Worm (Caenorhabditis elegans) whole organism, L4 larva: ENCODE measurements around the gene srg-61.

Experiments used
- F37D6.2 ChIP-seq: sonication (generic microtip); optimal IDR thresholded peaks from 2 replicates; lab custom pipeline; 2016; ENCODE audit warnings: mild to moderate bottlenecking, missing genetic modification characterization, missing compliant biosample characterization
- F44E2.7 ChIP-seq: fragments of 200-800 bp; sonication (Bioruptor generic); IDR thresholded peaks from 2 replicates; pipeline ENCODE4 v2.1.2; 2022; ENCODE audit warnings: missing genetic modification characterization, missing compliant biosample characterization
- F49E8.2 ChIP-seq: sonication (generic microtip); optimal IDR thresholded peaks from 2 replicates; lab custom pipeline; 2016; ENCODE audit warnings: missing compliant biosample characterization, mild to moderate bottlenecking, missing genetic modification characterization, borderline replicate concordance
- ZK546.5 ChIP-seq, 2 experiments: sonication (generic microtip); optimal IDR thresholded peaks; 2 replicates each; lab custom pipeline; 2017; ENCODE audit warnings: missing biosample characterization in 2 of 2, missing genetic modification characterization in 2 of 2
- aha-1 ChIP-seq: fragments of 150-350 bp; peaks from one replicate; lab custom pipeline; 2014; ENCODE audit warnings: missing biosample characterization, missing genetic modification characterization
- arid-1 ChIP-seq: fragments of 200-800 bp; sonication (Bioruptor generic); conservative IDR thresholded peaks from 2 replicates; pipeline ENCODE4 v1.3.6; 2022; ENCODE audit warnings: missing genetic modification reagents, missing genetic modification characterization, missing compliant biosample characterization
- ceh-28 ChIP-seq: fragments of 150-350 bp; optimal IDR thresholded peaks from 2 replicates; lab custom pipeline; 2014; ENCODE audit warnings: missing biosample characterization, missing genetic modification reagents, missing genetic modification characterization
- cey-2 ChIP-seq: sonication (generic microtip); optimal IDR thresholded peaks from 3 replicates; lab custom pipeline; 2017; ENCODE audit warnings: missing genetic modification characterization, mild to moderate bottlenecking, missing compliant biosample characterization, antibody characterized with exemption, borderline replicate concordance; ENCODE audit not compliant: insufficient read depth
- ctbp-1 ChIP-seq: fragments of 200-800 bp; sonication (Bioruptor generic); IDR thresholded peaks from 2 replicates; pipeline ENCODE4 v1.3.6; 2022; ENCODE audit warnings: missing genetic modification reagents, missing genetic modification characterization, missing compliant biosample characterization
- daf-16 ChIP-seq, 3 experiments: sonication (generic microtip); optimal IDR thresholded peaks; 2 replicates each; lab custom pipeline; 2016 to 2017; ENCODE audit warnings: missing genetic modification characterization in 3 of 3, missing genetic modification reagents in 3 of 3, mild to moderate bottlenecking in 2 of 3, missing compliant biosample characterization in 2 of 3, missing biosample characterization in 1 of 3, moderate library complexity in 1 of 3
- daf-8 ChIP-seq: fragments of 200-800 bp; sonication (Bioruptor generic); IDR thresholded peaks from 2 replicates; pipeline ENCODE4 v1.3.6; 2022; ENCODE audit warnings: missing genetic modification characterization, missing compliant biosample characterization
- dmd-6 ChIP-seq: fragments of 200-800 bp; sonication (Bioruptor generic); IDR thresholded peaks from 2 replicates; pipeline ENCODE4 v1.3.6; 2022; ENCODE audit warnings: missing genetic modification reagents, missing genetic modification characterization, missing compliant biosample characterization
- dpl-1 ChIP-seq: fragments of 150-350 bp; optimal IDR thresholded peaks from 2 replicates; lab custom pipeline; 2014; ENCODE audit warnings: missing biosample characterization, missing genetic modification reagents, missing genetic modification characterization
- dve-1 ChIP-seq: sonication (generic microtip); optimal IDR thresholded peaks from 2 replicates; lab custom pipeline; 2017; ENCODE audit warnings: antibody characterized with exemption, mild to moderate bottlenecking, missing genetic modification characterization, missing compliant biosample characterization; ENCODE audit not compliant: insufficient read depth
- egl-43 ChIP-seq: fragments of 200-800 bp; sonication (Bioruptor generic); IDR thresholded peaks from 2 replicates; pipeline ENCODE4 v1.3.6; 2022; ENCODE audit warnings: missing genetic modification reagents, missing genetic modification characterization, missing compliant biosample characterization
- hlh-11 ChIP-seq: fragments of 200-800 bp; sonication (Bioruptor generic); optimal IDR thresholded peaks from 2 replicates; lab custom pipeline; 2018; ENCODE audit warnings: mild to moderate bottlenecking, missing genetic modification characterization, missing compliant biosample characterization
- hlh-30 ChIP-seq: sonication (generic microtip); optimal IDR thresholded peaks from 2 replicates; lab custom pipeline; 2017; ENCODE audit warnings: antibody characterized with exemption, mild to moderate bottlenecking, missing genetic modification characterization, missing compliant biosample characterization; ENCODE audit not compliant: insufficient read depth
- hmg-1.1 ChIP-seq: fragments of 200-800 bp; sonication (Bioruptor generic); IDR thresholded peaks from 2 replicates; pipeline ENCODE4 v1.3.6; 2022; ENCODE audit warnings: missing genetic modification reagents, missing genetic modification characterization, missing compliant biosample characterization
- lim-7 ChIP-seq: fragments of 200-800 bp; sonication (Bioruptor generic); IDR thresholded peaks from 2 replicates; pipeline ENCODE4 v1.3.6; 2022; ENCODE audit warnings: missing genetic modification characterization, missing compliant biosample characterization
- lin-29 ChIP-seq: fragments of 200-800 bp; sonication (Bioruptor generic); IDR thresholded peaks from 2 replicates; pipeline ENCODE4 v1.3.6; 2022; ENCODE audit warnings: missing genetic modification reagents, missing genetic modification characterization, missing compliant biosample characterization
- lin-38 ChIP-seq: fragments of 200-800 bp; sonication (Bioruptor generic); IDR thresholded peaks from 2 replicates; pipeline ENCODE4 v1.3.6; 2022; ENCODE audit warnings: missing genetic modification reagents, missing genetic modification characterization, missing compliant biosample characterization
- lin-39 ChIP-seq: fragments of 150-350 bp; optimal IDR thresholded peaks from 2 replicates; lab custom pipeline; 2014; ENCODE audit warnings: missing biosample characterization, missing genetic modification reagents, missing genetic modification characterization
- lsy-2 ChIP-seq, 2 experiments: fragments of 150-350 bp in 1 of 2; sonication (generic microtip) in 1 of 2; optimal IDR thresholded peaks; 2 replicates each; lab custom pipeline; 2014 to 2017; ENCODE audit warnings: missing biosample characterization in 2 of 2, missing genetic modification characterization in 2 of 2
- madf-5 ChIP-seq, 2 experiments: fragments of 200-800 bp; sonication (Bioruptor generic); IDR thresholded peaks; 2 replicates each; pipeline ENCODE4 v1.3.6; 2022; ENCODE audit warnings: missing compliant biosample characterization in 2 of 2, missing genetic modification characterization in 2 of 2
- madf-9 ChIP-seq: fragments of 200-800 bp; sonication (Bioruptor generic); conservative IDR thresholded peaks from 2 replicates; pipeline ENCODE4 v1.3.6; 2022; ENCODE audit warnings: missing genetic modification reagents, missing genetic modification characterization, missing compliant biosample characterization
- mdl-1 ChIP-seq, 2 experiments: fragments of 150-350 bp in 1 of 2; sonication (generic microtip) in 1 of 2; optimal IDR thresholded peaks; 2 replicates each; lab custom pipeline; 2014 to 2017; ENCODE audit warnings: missing biosample characterization in 2 of 2, missing genetic modification characterization in 2 of 2
- mep-1 ChIP-seq: fragments of 150-350 bp; sonication (generic microtip); optimal IDR thresholded peaks from 3 replicates; lab custom pipeline; 2014; ENCODE audit warnings: missing biosample characterization, missing genetic modification characterization
- mxl-3 ChIP-seq: fragments of 200-800 bp; sonication (Bioruptor generic); optimal IDR thresholded peaks from 2 replicates; lab custom pipeline; 2018; ENCODE audit warnings: mild to moderate bottlenecking, missing genetic modification characterization, missing compliant biosample characterization
- nhr-25 ChIP-seq: sonication (generic microtip); optimal IDR thresholded peaks from 2 replicates; lab custom pipeline; 2017; ENCODE audit warnings: missing genetic modification characterization, mild to moderate bottlenecking, missing compliant biosample characterization, antibody characterized with exemption, moderate library complexity, borderline replicate concordance; ENCODE audit not compliant: insufficient read depth
- nhr-28 ChIP-seq: fragments of 150-350 bp; optimal IDR thresholded peaks from 2 replicates; lab custom pipeline; 2014; ENCODE audit warnings: missing biosample characterization, missing genetic modification characterization
- nhr-41 ChIP-seq: fragments of 200-800 bp; sonication (Bioruptor generic); IDR thresholded peaks from 2 replicates; pipeline ENCODE4 v1.3.6; 2022; ENCODE audit warnings: missing genetic modification reagents, missing genetic modification characterization, missing compliant biosample characterization
- nhr-77 ChIP-seq: fragments of 150-350 bp; optimal IDR thresholded peaks from 2 replicates; lab custom pipeline; 2014; ENCODE audit warnings: missing biosample characterization, missing genetic modification characterization
- pha-4 ChIP-seq, 2 experiments: fragments of 150-350 bp in 1 of 2; fragments of 200-800 bp in 1 of 2; sonication (Bioruptor generic) in 1 of 2; IDR thresholded peaks in 1 of 2; optimal IDR thresholded peaks in 1 of 2; 2 replicates each; pipeline versions ENCODE4 v1.3.6 to Lab custom; 2014 to 2022; ENCODE audit warnings: missing genetic modification characterization in 2 of 2, missing genetic modification reagents in 2 of 2, missing biosample characterization in 1 of 2, missing compliant biosample characterization in 1 of 2
- pqm-1 ChIP-seq: sonication (generic microtip); optimal IDR thresholded peaks from 2 replicates; lab custom pipeline; 2017; ENCODE audit warnings: missing biosample characterization, missing genetic modification characterization
- rbr-2 ChIP-seq: sonication (generic microtip); optimal IDR thresholded peaks from 2 replicates; lab custom pipeline; 2016; ENCODE audit warnings: missing genotype, missing genetic modification characterization, missing compliant biosample characterization
- set-16 ChIP-seq: fragments of 200-800 bp; sonication (Bioruptor generic); IDR thresholded peaks from 2 replicates; pipeline ENCODE4 v1.3.6; 2022; ENCODE audit warnings: missing genetic modification reagents, missing genetic modification characterization, missing compliant biosample characterization
- skn-1 ChIP-seq: fragments of 150-350 bp; optimal IDR thresholded peaks from 2 replicates; lab custom pipeline; 2014; ENCODE audit warnings: missing biosample characterization, missing genetic modification characterization
- snpc-4 ChIP-seq: fragments of 150-350 bp; optimal IDR thresholded peaks from 2 replicates; lab custom pipeline; 2014; ENCODE audit warnings: missing biosample characterization, missing genetic modification characterization
- spr-1 ChIP-seq: sonication (generic microtip); optimal IDR thresholded peaks from 2 replicates; lab custom pipeline; 2016; ENCODE audit warnings: mild to moderate bottlenecking, missing genetic modification characterization, missing compliant biosample characterization
- tra-1 ChIP-seq: fragments of 200-800 bp; sonication (Bioruptor generic); IDR thresholded peaks from 2 replicates; pipeline ENCODE4 v1.3.6; 2022; ENCODE audit warnings: missing genetic modification reagents, missing genetic modification characterization, missing compliant biosample characterization
- unc-130 ChIP-seq: sonication (generic microtip); optimal IDR thresholded peaks from 2 replicates; lab custom pipeline; 2016; ENCODE audit warnings: missing genetic modification reagents, missing genetic modification characterization, missing compliant biosample characterization
- unc-62 ChIP-seq, 3 experiments: fragments of 150-350 bp in 1 of 3; sonication (generic microtip); optimal IDR thresholded peaks in 2 of 3; peaks in 1 of 3; 1 replicate in 1 of 3; 2 replicates in 2 of 3; lab custom pipeline; 2014 to 2017; ENCODE audit warnings: missing biosample characterization in 3 of 3, missing genetic modification characterization in 3 of 3, missing genetic modification reagents in 3 of 3, missing genotype in 1 of 3
- vab-7 ChIP-seq: fragments of 200-800 bp; sonication (Bioruptor generic); IDR thresholded peaks from 2 replicates; pipeline ENCODE4 v1.3.6; 2022; ENCODE audit warnings: missing genetic modification reagents, missing genetic modification characterization, missing compliant biosample characterization
- zag-1 ChIP-seq: fragments of 150-350 bp; optimal IDR thresholded peaks from 2 replicates; lab custom pipeline; 2014; ENCODE audit warnings: missing biosample characterization, missing genetic modification characterization
- zip-2 ChIP-seq: fragments of 150-350 bp; optimal IDR thresholded peaks from 2 replicates; lab custom pipeline; 2014; ENCODE audit warnings: missing biosample characterization, missing genetic modification characterization
- ztf-7 ChIP-seq: fragments of 150-350 bp; optimal IDR thresholded peaks from 2 replicates; lab custom pipeline; 2014; ENCODE audit warnings: missing biosample characterization, missing genetic modification characterization

srg-61 gene

ce11 chrV:2695935-2696334, 44.2 kb downstream of the srg-61 start, which contains the start of gene Y45G12B.3:
TSS of gene Y45G12B.3 (minus strand) at chrV:2696254.
- TF ChIP-seq hlh-11 (tag; lab: Kevin White, UChicago): no peak
- TF ChIP-seq egl-43 (GFP tag; lab: Robert Waterston, UW): 0 out of 2 replicates have a peak, but pooled peaks have one; percentile 35
- no peak for TF ChIP-seq lin-39
- no peak for TF ChIP-seq pqm-1
- TF ChIP-seq nhr-41 (GFP tag; lab: Robert Waterston, UW): no peak
- no peak for TF ChIP-seq unc-62 (GFP tag; optimal IDR thresholded peaks at IDR 0.05 in 1 of 2; lab: Kevin White, UChicago)
- TF ChIP-seq unc-62 (tag; optimal IDR thresholded peaks at IDR 0.05; lab: Kevin White, UChicago): no peak
- no peak for TF ChIP-seq snpc-4 (tag; lab: Kevin White, UChicago)
- TF ChIP-seq mep-1 (tag; lab: Kevin White, UChicago): no peak
- TF ChIP-seq set-16 (GFP tag; lab: Robert Waterston, UW): peak; percentile 86
- TF ChIP-seq zag-1: no peak
- no peak for TF ChIP-seq ztf-7 (tag; lab: Kevin White, UChicago)

ce11 chrV:2694389-2694788, 45.7 kb downstream of the srg-61 start, which contains the start of gene Y45G12B.2:
TSS of gene Y45G12B.2 (plus strand) at chrV:2694771.
- TF ChIP-seq aha-1 (tag; lab: Kevin White, UChicago) (no peak), ctbp-1 (GFP tag; lab: Robert Waterston, UW) (no peak), daf-8 (GFP tag; lab: Robert Waterston, UW) (no peak), spr-1 (tag; lab: Kevin White, UChicago) (no peak), mdl-1 (tag; optimal IDR thresholded peaks at IDR 0.05; lab: Kevin White, UChicago) (peak in 1 of 2 experiments; percentile 57), ceh-28 (tag; lab: Kevin White, UChicago) (no peak), hlh-11 (tag; lab: Kevin White, UChicago) (peak; percentile 44), pha-4 (GFP tag; IDR thresholded peaks at IDR 0.05; lab: Robert Waterston, UW) (no peak), pha-4 (tag; optimal IDR thresholded peaks at IDR 0.05; lab: Kevin White, UChicago) (no peak), F49E8.2 (peak; percentile 17), nhr-25 (tag; lab: Kevin White, UChicago) (no peak), lim-7 (0 out of 2 replicates have a peak, but pooled peaks have one; percentile 21), nhr-77 (tag; lab: Kevin White, UChicago) (peak; percentile 72), arid-1 (GFP tag; lab: Robert Waterston, UW) (0 out of 2 replicates have a peak, but pooled peaks have one; percentile 29), unc-130 (GFP tag; lab: Kevin White, UChicago) (peak; percentile 11), F44E2.7 (GFP tag; lab: Robert Waterston, UW) (no peak), rbr-2 (tag; lab: Kevin White, UChicago) (peak; percentile 31), lin-38 (GFP tag; lab: Robert Waterston, UW) (peak; percentile 80), tra-1 (GFP tag; lab: Robert Waterston, UW) (no peak), dmd-6 (GFP tag; lab: Robert Waterston, UW) (0 out of 2 replicates have a peak, but pooled peaks have one; percentile 17), F37D6.2 (tag; lab: Kevin White, UChicago) (no peak), dve-1 (peak; percentile 54), skn-1 (tag; lab: Kevin White, UChicago) (no peak), dpl-1 (peak; percentile 72), ztf-7 (tag; lab: Kevin White, UChicago) (no peak), hmg-1.1 (GFP tag; lab: Robert Waterston, UW) (peak; percentile 64; the same call in 1 of the 2 replicates), vab-7 (GFP tag; lab: Robert Waterston, UW) (no peak), unc-62 (GFP tag; optimal IDR thresholded peaks at IDR 0.05 in 1 of 2; lab: Kevin White, UChicago) (no peak), unc-62 (tag; optimal IDR thresholded peaks at IDR 0.05; lab: Kevin White, UChicago) (no peak), mxl-3 (GFP tag; lab: Kevin White, UChicago) (peak; percentile 40), nhr-28 (tag; lab: Kevin White, UChicago) (peak; percentile 71), madf-5 (GFP tag; IDR thresholded peaks at IDR 0.05; lab: Robert Waterston, UW) (no peak), lsy-2 (tag; optimal IDR thresholded peaks at IDR 0.05; lab: Kevin White, UChicago) (peak; percentile 95 to 99), zip-2 (tag; lab: Kevin White, UChicago) (no peak), ZK546.5 (tag; optimal IDR thresholded peaks at IDR 0.05; lab: Kevin White, UChicago) (no peak), mep-1 (tag; lab: Kevin White, UChicago) (peak; percentile 63), lin-29 (GFP tag; lab: Robert Waterston, UW) (no peak), daf-16 (GFP tag; optimal IDR thresholded peaks at IDR 0.05; lab: Kevin White, UChicago) (no peak), daf-16 (tag; optimal IDR thresholded peaks at IDR 0.05; lab: Kevin White, UChicago) (peak; percentile 30), madf-9 (GFP tag; lab: Robert Waterston, UW) (no peak), hlh-30 (tag; lab: Kevin White, UChicago) (peak; percentile 78), cey-2 (tag; lab: Kevin White, UChicago) (no peak)
